Fruit fly (Drosophila melanogaster) whole organism, embryonic: ENCODE results near the gene Gr36c.
A peak's percentile ranks its signal among the peaks of the same experiment; 100 is the strongest.

ENCODE experiments used
- Bgb ChIP-seq: fragments of 200-800 bp; sonication (Bioruptor generic); IDR thresholded peaks from 2 replicates; pipeline ENCODE4 v1.3.6; 2022; ENCODE audit warnings: missing biosample characterization, missing genetic modification characterization; ENCODE audit not compliant: partially characterized antibody
- Bteb2 ChIP-seq: fragments of 200-800 bp; sonication (Bioruptor generic); optimal IDR thresholded peaks from 2 replicates; lab custom pipeline; 2016; ENCODE audit warnings: missing biosample characterization, missing genetic modification characterization
- CG10147 ChIP-seq: fragments of 200-800 bp; sonication (Bioruptor generic); optimal IDR thresholded peaks from 2 replicates; lab custom pipeline; 2019; ENCODE audit warnings: missing biosample characterization, mild to moderate bottlenecking, missing genetic modification characterization, moderate library complexity
- CG11695 ChIP-seq: fragments of 200-800 bp; sonication (Bioruptor generic); IDR thresholded peaks from 3 replicates; pipeline ENCODE4 v1.3.6; 2022; ENCODE audit warnings: missing biosample characterization, missing genetic modification characterization
- CG1529 ChIP-seq: fragments of 200-800 bp; sonication (Bioruptor generic); optimal IDR thresholded peaks from 3 replicates; lab custom pipeline; 2018; ENCODE audit warnings: missing biosample characterization, missing genetic modification characterization
- CG1792 ChIP-seq: fragments of 200-800 bp; sonication (Bioruptor generic); optimal IDR thresholded peaks from 2 replicates; lab custom pipeline; 2016; ENCODE audit warnings: missing biosample characterization, missing genetic modification characterization
- CG2120 ChIP-seq: fragments of 200-800 bp; sonication (Bioruptor generic); optimal IDR thresholded peaks from 3 replicates; lab custom pipeline; 2016; ENCODE audit warnings: missing biosample characterization, missing genetic modification characterization
- CG31224 ChIP-seq: fragments of 200-800 bp; sonication (Bioruptor generic); IDR thresholded peaks from 2 replicates; pipeline ENCODE4 v1.3.6; 2022; ENCODE audit warnings: missing biosample characterization, missing genetic modification characterization
- CG3847 ChIP-seq: fragments of 200-800 bp; sonication (Bioruptor generic); IDR thresholded peaks from 2 replicates; pipeline ENCODE4 v1.3.6; 2022; ENCODE audit warnings: missing biosample characterization, missing genetic modification characterization
- CG4404 ChIP-seq: fragments of 200-800 bp; sonication (Bioruptor generic); IDR thresholded peaks from 2 replicates; pipeline ENCODE4 v1.3.6; 2022; ENCODE audit warnings: missing biosample characterization, missing genetic modification characterization
- CG7963 ChIP-seq: fragments of 200-800 bp; sonication (Bioruptor generic); IDR thresholded peaks from 3 replicates; pipeline ENCODE4 v1.3.6; 2022; ENCODE audit warnings: missing biosample characterization, missing genetic modification characterization; ENCODE audit not compliant: partially characterized antibody
- CG8290 ChIP-seq, 3 experiments: fragments of 200-800 bp; sonication (Bioruptor generic); optimal IDR thresholded peaks; 2 replicates each; lab custom pipeline; 2016 to 2019; ENCODE audit warnings: missing biosample characterization in 3 of 3, missing genetic modification characterization in 3 of 3, mild to moderate bottlenecking in 2 of 3, moderate library complexity in 1 of 3
- CTCF ChIP-seq: fragments of 200-800 bp; sonication (Bioruptor generic); optimal IDR thresholded peaks from 2 replicates; lab custom pipeline; 2017; ENCODE audit warnings: missing biosample characterization, mild to moderate bottlenecking, missing genetic modification characterization, moderate library complexity
- CoRest ChIP-seq: fragments of 200-800 bp; sonication (Bioruptor generic); optimal IDR thresholded peaks from 3 replicates; lab custom pipeline; 2018; ENCODE audit warnings: missing biosample characterization, mild to moderate bottlenecking, missing genetic modification characterization, moderate library complexity
- Deaf1 ChIP-seq: fragments of 200-800 bp; optimal IDR thresholded peaks from 3 replicates; lab custom pipeline; 2019; ENCODE audit warnings: missing biosample characterization, mild to moderate bottlenecking, missing genetic modification characterization, moderate library complexity
- Dref ChIP-seq: fragments of 200-800 bp; sonication (Bioruptor generic); IDR thresholded peaks from 2 replicates; pipeline ENCODE4 v1.3.6; 2022; ENCODE audit warnings: missing biosample characterization, missing genetic modification characterization
- Gsc ChIP-seq: fragments of 200-800 bp; sonication (Bioruptor generic); IDR thresholded peaks from 2 replicates; pipeline ENCODE4 v1.3.6; 2022; ENCODE audit warnings: missing biosample characterization, missing genetic modification characterization
- HLH3B ChIP-seq: fragments of 200-800 bp; sonication (Bioruptor generic); IDR thresholded peaks from 2 replicates; pipeline ENCODE4 v1.3.6; 2022; ENCODE audit warnings: missing biosample characterization, missing genetic modification characterization
- HLH4C ChIP-seq: fragments of 200-800 bp; sonication (Bioruptor generic); IDR thresholded peaks from 3 replicates; pipeline ENCODE4 v1.3.6; 2022; ENCODE audit warnings: missing biosample characterization, missing genetic modification characterization; ENCODE audit not compliant: partially characterized antibody
- Hand ChIP-seq: fragments of 200-800 bp; sonication (Bioruptor generic); optimal IDR thresholded peaks from 2 replicates; lab custom pipeline; 2017; ENCODE audit warnings: mild to moderate bottlenecking, missing biosample characterization, missing genetic modification reagents, missing genetic modification characterization
- MESR4 ChIP-seq: fragments of 200-800 bp; sonication (Bioruptor generic); optimal IDR thresholded peaks from 2 replicates; lab custom pipeline; 2018; ENCODE audit warnings: missing biosample characterization, mild to moderate bottlenecking, missing genetic modification characterization, moderate library complexity
- Meics ChIP-seq: fragments of 200-800 bp; sonication (Bioruptor generic); optimal IDR thresholded peaks from 2 replicates; lab custom pipeline; 2017; ENCODE audit warnings: missing biosample characterization, mild to moderate bottlenecking, missing genetic modification characterization
- Oli ChIP-seq: fragments of 200-800 bp; sonication (Bioruptor generic); optimal IDR thresholded peaks from 2 replicates; lab custom pipeline; 2018; ENCODE audit warnings: missing biosample characterization, mild to moderate bottlenecking, missing genetic modification characterization, moderate library complexity
- Ptx1 ChIP-seq: fragments of 200-800 bp; sonication (Bioruptor generic); IDR thresholded peaks from 2 replicates; pipeline ENCODE4 v1.3.6; 2022; ENCODE audit warnings: missing biosample characterization, missing genetic modification characterization
- Rx ChIP-seq: fragments of 200-800 bp; sonication (Bioruptor generic); IDR thresholded peaks from 2 replicates; pipeline ENCODE4 v1.3.6; 2022; ENCODE audit warnings: missing biosample characterization, missing genetic modification characterization
- Stat92E ChIP-seq, 3 experiments: fragments of >200 bp in 2 of 3; fragments of 200-800 bp in 1 of 3; sonication (Bioruptor generic) in 1 of 3; optimal IDR thresholded peaks; 2 replicates each; lab custom pipeline; 2017 to 2019; ENCODE audit warnings: missing biosample characterization in 3 of 3, missing genetic modification characterization in 3 of 3, mild to moderate bottlenecking in 1 of 3, moderate library complexity in 1 of 3
- Vsx1 ChIP-seq: fragments of 200-800 bp; sonication (Bioruptor generic); optimal IDR thresholded peaks from 2 replicates; lab custom pipeline; 2017; ENCODE audit warnings: missing biosample characterization, mild to moderate bottlenecking, missing genetic modification characterization, missing genetic modification reagents
- Xbp1 ChIP-seq: fragments of 200-800 bp; sonication (Bioruptor generic); optimal IDR thresholded peaks from 3 replicates; lab custom pipeline; 2016; ENCODE audit warnings: missing biosample characterization, mild to moderate bottlenecking, missing genetic modification characterization
- ara ChIP-seq: fragments of 200-800 bp; sonication (Bioruptor generic); IDR thresholded peaks from 2 replicates; pipeline ENCODE4 v1.3.6; 2022; ENCODE audit warnings: missing biosample characterization, missing genetic modification characterization
- chinmo ChIP-seq: fragments of 200-800 bp; sonication (Bioruptor generic); IDR thresholded peaks from 4 replicates; pipeline ENCODE4 v1.3.6; 2022; ENCODE audit warnings: missing biosample characterization, missing genetic modification characterization; ENCODE audit not compliant: partially characterized antibody
- danr ChIP-seq: fragments of 200-800 bp; sonication (Bioruptor generic); IDR thresholded peaks from 2 replicates; pipeline ENCODE4 v1.3.6; 2022; ENCODE audit warnings: missing biosample characterization, missing genetic modification characterization
- ems ChIP-seq: fragments of 200-800 bp; sonication (Bioruptor generic); optimal IDR thresholded peaks from 3 replicates; lab custom pipeline; 2016; ENCODE audit warnings: missing biosample characterization, missing genetic modification characterization
- exex ChIP-seq: fragments of 200-800 bp; sonication (Bioruptor generic); optimal IDR thresholded peaks from 4 replicates; lab custom pipeline; 2018; ENCODE audit warnings: missing biosample characterization, mild to moderate bottlenecking, missing genetic modification characterization, moderate library complexity
- jumu ChIP-seq: fragments of 200-800 bp; sonication (Bioruptor generic); optimal IDR thresholded peaks from 3 replicates; lab custom pipeline; 2016; ENCODE audit warnings: missing biosample characterization, missing genetic modification characterization
- kni ChIP-seq: fragments of 200-800 bp; sonication (Bioruptor generic); optimal IDR thresholded peaks from 3 replicates; lab custom pipeline; 2017; ENCODE audit warnings: mild to moderate bottlenecking, missing biosample characterization, missing genetic modification reagents, missing genetic modification characterization
- pb ChIP-seq: fragments of 200-800 bp; sonication (Bioruptor generic); optimal IDR thresholded peaks from 3 replicates; lab custom pipeline; 2016; ENCODE audit warnings: missing biosample characterization, missing genetic modification characterization
- pita ChIP-seq: fragments of 200-800 bp; sonication (Bioruptor generic); optimal IDR thresholded peaks from 2 replicates; lab custom pipeline; 2017; ENCODE audit warnings: missing biosample characterization, mild to moderate bottlenecking, missing genetic modification characterization
- rib ChIP-seq: fragments of 200-800 bp; sonication (Bioruptor generic); IDR thresholded peaks from 2 replicates; pipeline ENCODE4 v1.3.6; 2022; ENCODE audit warnings: missing biosample characterization, missing genetic modification characterization
- run ChIP-seq: fragments of 200-800 bp; sonication (Bioruptor generic); optimal IDR thresholded peaks from 3 replicates; lab custom pipeline; 2018; ENCODE audit warnings: missing biosample characterization, mild to moderate bottlenecking, missing genetic modification characterization
- salm ChIP-seq: fragments of 200-800 bp; sonication (Bioruptor generic); optimal IDR thresholded peaks from 2 replicates; lab custom pipeline; 2018; ENCODE audit warnings: missing biosample characterization, mild to moderate bottlenecking, missing genetic modification characterization
- seq ChIP-seq: fragments of 200-800 bp; sonication (Bioruptor generic); IDR thresholded peaks from 2 replicates; pipeline ENCODE4 v1.3.6; 2022; ENCODE audit warnings: missing biosample characterization, missing genetic modification characterization
- sima ChIP-seq: fragments of 200-800 bp; sonication (Bioruptor generic); optimal IDR thresholded peaks from 2 replicates; lab custom pipeline; 2016; ENCODE audit warnings: missing biosample characterization, missing genetic modification characterization
- sisA ChIP-seq: fragments of 200-800 bp; sonication (Bioruptor generic); IDR thresholded peaks from 2 replicates; pipeline ENCODE4 v1.3.6; 2022; ENCODE audit warnings: missing biosample characterization, missing genetic modification characterization
- slp2 ChIP-seq: fragments of 200-800 bp; sonication (Bioruptor generic); optimal IDR thresholded peaks from 2 replicates; lab custom pipeline; 2016; ENCODE audit warnings: missing biosample characterization, missing genetic modification characterization
- sob ChIP-seq: fragments of 200-800 bp; sonication (Bioruptor generic); IDR thresholded peaks from 2 replicates; pipeline ENCODE4 v1.3.6; 2022; ENCODE audit warnings: missing biosample characterization, missing genetic modification characterization
- tgo ChIP-seq: fragments of 200-800 bp; sonication (Bioruptor generic); IDR thresholded peaks from 3 replicates; pipeline ENCODE4 v1.3.6; 2022; ENCODE audit warnings: missing biosample characterization, missing genetic modification characterization
- tio ChIP-seq: fragments of 200-800 bp; sonication (Bioruptor generic); optimal IDR thresholded peaks from 2 replicates; lab custom pipeline; 2017; ENCODE audit warnings: missing biosample characterization, missing genetic modification characterization, inconsistent platforms
- yki ChIP-seq: fragments of >200 bp; optimal IDR thresholded peaks from 3 replicates; lab custom pipeline; 2018

Gr36c gene

dm6 chr2L:17159641-17160040 lies 20.5 kb upstream of the Gr36c start (continued):
- TF ChIP-seq run (tag; lab: Kevin White, UChicago): no peak
- TF ChIP-seq yki (lab: Kevin White, UChicago): no peak
- TF ChIP-seq CG8290 (GFP tag; optimal IDR thresholded peaks at IDR 0.05; lab: Kevin White, UChicago): no peak
- TF ChIP-seq CG8290 (tag; optimal IDR thresholded peaks at IDR 0.05; lab: Kevin White, UChicago): peak in 1 of 2 experiments; percentile 5
- no peak for TF ChIP-seq jumu (GFP tag; lab: Kevin White, UChicago)
- no peak for TF ChIP-seq Bgb
- peak; percentile 34; the same call in 1 of the 2 replicates for TF ChIP-seq Ptx1 (GFP tag; lab: Robert Waterston, UW)
- TF ChIP-seq CG11695 (GFP tag; lab: Robert Waterston, UW): no peak
- no peak for TF ChIP-seq salm
- TF ChIP-seq Stat92E (GFP tag; optimal IDR thresholded peaks at IDR 0.05; lab: Kevin White, UChicago): no peak
- no peak for TF ChIP-seq Deaf1 (tag; lab: Kevin White, UChicago)
- TF ChIP-seq Xbp1: peak; percentile 2
- no peak for TF ChIP-seq pita (GFP tag; lab: Kevin White, UChicago)
- no peak for TF ChIP-seq tgo
- TF ChIP-seq CG1792 (GFP tag; lab: Kevin White, UChicago): no peak
- no peak for TF ChIP-seq exex (tag; lab: Kevin White, UChicago)
- no peak for TF ChIP-seq Hand (GFP tag; lab: Kevin White, UChicago)
- no peak for TF ChIP-seq sob (GFP tag; lab: Robert Waterston, UW)
- TF ChIP-seq chinmo (GFP tag; lab: Robert Waterston, UW): no peak
- TF ChIP-seq danr (GFP tag; lab: Robert Waterston, UW): no peak
- no peak for TF ChIP-seq tio (GFP tag; lab: Kevin White, UChicago)
- TF ChIP-seq CG31224 (GFP tag; lab: Robert Waterston, UW): no peak
- TF ChIP-seq CG2120 (GFP tag; lab: Kevin White, UChicago): peak; percentile 52
- TF ChIP-seq Bteb2 (GFP tag; lab: Kevin White, UChicago): no peak
- TF ChIP-seq kni: no peak
- TF ChIP-seq MESR4 (GFP tag; lab: Kevin White, UChicago): no peak

- TF ChIP-seq Meics: no peak
- TF ChIP-seq CTCF (GFP tag; lab: Kevin White, UChicago): peak; percentile 54
- no peak for TF ChIP-seq ems (GFP tag; lab: Kevin White, UChicago)
- TF ChIP-seq CG1529 (GFP tag; lab: Kevin White, UChicago): no peak
- no peak for TF ChIP-seq CG3847
Measured at dm6 chr2L:17163344-17163743, 16.8 kb upstream of the Gr36c start.

- TF ChIP-seq HLH4C (GFP tag; lab: Robert Waterston, UW) (no peak), seq (GFP tag; lab: Robert Waterston, UW) (no peak), rib (GFP tag; lab: Robert Waterston, UW) (no peak), CG7963 (GFP tag; lab: Robert Waterston, UW) (no peak), CG4404 (GFP tag; lab: Robert Waterston, UW) (no peak), Rx (GFP tag; lab: Robert Waterston, UW) (no peak), sisA (GFP tag; lab: Robert Waterston, UW) (no peak), sima (GFP tag; lab: Kevin White, UChicago) (no peak), ara (GFP tag; lab: Robert Waterston, UW) (no peak), Oli (tag; lab: Kevin White, UChicago) (no peak), CG10147 (GFP tag; lab: Kevin White, UChicago) (no peak), pb (GFP tag; lab: Kevin White, UChicago) (no peak), Vsx1 (GFP tag; lab: Kevin White, UChicago) (no peak), Dref (GFP tag; lab: Robert Waterston, UW) (no peak), HLH3B (GFP tag; lab: Robert Waterston, UW) (no peak), Gsc (GFP tag; lab: Robert Waterston, UW) (no peak), CoRest (tag; lab: Kevin White, UChicago) (no peak), slp2 (GFP tag; lab: Kevin White, UChicago) (no peak)
- TF ChIP-seq, all 482 proteins: peak for 0
Measured at dm6 chr2L:17173181-17173580, 7.0 kb upstream of the Gr36c start, which contains the start of gene CG34169. TSS of gene CG34169 (plus strand) at chr2L:17173481.
